Worm (Caenorhabditis elegans): ENCODE data around the gene Y43F8C.6.

The Y43F8C.6 gene

DNA sequence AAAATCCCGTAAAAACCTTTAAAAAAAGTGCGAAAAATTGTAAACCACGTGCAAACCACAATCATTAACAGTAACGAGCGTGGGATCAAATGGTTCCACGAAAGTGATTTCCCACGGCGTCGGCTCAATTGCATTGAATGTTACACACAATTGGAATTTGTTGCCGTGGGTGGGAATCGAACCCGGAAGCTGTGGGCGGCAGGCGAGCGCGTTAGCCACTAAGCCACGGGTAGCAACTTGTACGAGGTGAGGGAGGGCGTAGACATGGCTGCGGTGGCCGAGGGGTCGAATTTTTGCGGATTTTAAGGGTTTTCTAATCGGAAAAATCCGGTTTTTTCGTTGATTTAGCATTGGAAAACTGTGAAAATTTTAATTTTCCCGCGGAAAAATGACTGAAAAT is 2.3 kb upstream of the Y43F8C.6 start (continued):
- peak; percentile 94 for TF ChIP-seq snpc-3.4 (tag; optimal IDR thresholded peaks at IDR 0.05)
- 0 out of 2 replicates have a peak, but pooled peaks have one; percentile 9 for TF ChIP-seq Y53F4B.3 (GFP tag; IDR thresholded peaks at IDR 0.05)
- TF ChIP-seq hmg-20 (GFP tag; IDR thresholded peaks at IDR 0.05) = peak; percentile 89
- TF ChIP-seq ztf-25 (GFP tag; IDR thresholded peaks at IDR 0.05) = peak; percentile 89
- peak; percentile 89 for TF ChIP-seq nhr-27 (tag; optimal IDR thresholded peaks at IDR 0.05)
- TF ChIP-seq unc-130 (GFP tag; optimal IDR thresholded peaks at IDR 0.05) = peak; percentile 88
- peak; percentile 83 for TF ChIP-seq ztf-18 (tag; optimal IDR thresholded peaks at IDR 0.05)
- peak; percentile 86 for TF ChIP-seq mxl-1 (tag; optimal IDR thresholded peaks at IDR 0.05)
- peak; percentile 73 for TF ChIP-seq sea-2 (GFP tag; IDR thresholded peaks at IDR 0.05)
- TF ChIP-seq die-1 (tag; optimal IDR thresholded peaks at IDR 0.05) = peak; percentile 94
- 0 out of 2 replicates have a peak, but pooled peaks have one; percentile 34 for TF ChIP-seq madf-8 (GFP tag; conservative IDR thresholded peaks at IDR 0.05)
- peak; percentile 85 for TF ChIP-seq madf-6 (GFP tag; IDR thresholded peaks at IDR 0.05)
- peak; percentile 57; the same call in 1 of the 2 replicates for TF ChIP-seq ceh-100 (GFP tag; IDR thresholded peaks at IDR 0.05)
- peak; percentile 94 for TF ChIP-seq zfh-2 (GFP tag; conservative IDR thresholded peaks at IDR 0.05)
- TF ChIP-seq ama-1 (optimal IDR thresholded peaks at IDR 0.05) = no peak
- TF ChIP-seq ama-1 (GFP tag; optimal IDR thresholded peaks at IDR 0.05) = peak; percentile 79 to 89
- TF ChIP-seq aptf-2 (GFP tag; conservative IDR thresholded peaks at IDR 0.05) = peak; percentile 51; the same call in 1 of the 2 replicates
- TF ChIP-seq akir-1 (GFP tag; optimal IDR thresholded peaks at IDR 0.05) = no peak
- TF ChIP-seq lin-26 (GFP tag; IDR thresholded peaks at IDR 0.05) = peak; percentile 92
- peak; percentile 92 for TF ChIP-seq cebp-2 (GFP tag; IDR thresholded peaks at IDR 0.05)
- TF ChIP-seq xnd-1 (tag; optimal IDR thresholded peaks at IDR 0.05) = peak; percentile 24
- TF ChIP-seq tbx-9 (tag; optimal IDR thresholded peaks at IDR 0.05; ENCODE audit: borderline replicate concordance) = peak; percentile 65
- TF ChIP-seq Y67H2A.10 (GFP tag; conservative IDR thresholded peaks at IDR 0.05) = peak; percentile 53; the same call in 1 of the 2 replicates
- peak; percentile 70 for TF ChIP-seq somi-1 (GFP tag; optimal IDR thresholded peaks at IDR 0.05)
- peak; percentile 49 for TF ChIP-seq ztf-3 (GFP tag; optimal IDR thresholded peaks at IDR 0.05)
- TF ChIP-seq nfya-1 (tag; optimal IDR thresholded peaks at IDR 0.05; ENCODE audit: borderline replicate concordance, insufficient read depth) = no peak
- peak; percentile 77 for TF ChIP-seq K12H6.12 (tag; optimal IDR thresholded peaks at IDR 0.05)
- TF ChIP-seq Y79H2A.3 (GFP tag; conservative IDR thresholded peaks at IDR 0.05) = no peak
- TF ChIP-seq lsy-27 (tag; optimal IDR thresholded peaks at IDR 0.05; ENCODE audit: borderline replicate concordance, insufficient read depth) = peak; percentile 89
- TF ChIP-seq lsl-1 (GFP tag; optimal IDR thresholded peaks at IDR 0.05) = peak; percentile 77
- TF ChIP-seq sptf-2 (GFP tag; optimal IDR thresholded peaks at IDR 0.05) = no peak
- TF ChIP-seq ceh-79 (tag; optimal IDR thresholded peaks at IDR 0.05) = peak; percentile 93
- TF ChIP-seq bed-2 (GFP tag; IDR thresholded peaks at IDR 0.05) = 0 out of 2 replicates have a peak, but pooled peaks have one; percentile 63
- TF ChIP-seq egl-18 (GFP tag; IDR thresholded peaks at IDR 0.05) = 0 out of 2 replicates have a peak, but pooled peaks have one; percentile 58
- TF ChIP-seq lin-40 (tag; optimal IDR thresholded peaks at IDR 0.05) = peak; percentile 92
- TF ChIP-seq atf-7 (tag; optimal IDR thresholded peaks at IDR 0.05) = peak; percentile 80
- TF ChIP-seq ceh-40 (GFP tag; IDR thresholded peaks at IDR 0.05) = no peak
- peak; percentile 78 for TF ChIP-seq hsf-1 (GFP tag; IDR thresholded peaks at IDR 0.05)
- peak; percentile 80 for TF ChIP-seq snpc-4 (GFP tag; optimal IDR thresholded peaks at IDR 0.05)
- peak; percentile 34 to 93 (median 83) for TF ChIP-seq snpc-4 (tag; optimal IDR thresholded peaks at IDR 0.05)
- peak; percentile 95 for TF ChIP-seq pbrm-1 (GFP tag; IDR thresholded peaks at IDR 0.05)
- TF ChIP-seq attf-5 (GFP tag; optimal IDR thresholded peaks at IDR 0.05) = peak; percentile 76
- peak; percentile 91 to 93 for TF ChIP-seq rec-8 (tag; optimal IDR thresholded peaks at IDR 0.05)
- peak; percentile 92; the same call in 1 of the 2 replicates for TF ChIP-seq F37B4.10 (GFP tag; IDR thresholded peaks at IDR 0.05)
- 0 out of 2 replicates have a peak, but pooled peaks have one; percentile 38 for TF ChIP-seq F39B2.1 (GFP tag; IDR thresholded peaks at IDR 0.05)
- peak; percentile 53 for TF ChIP-seq nhr-80 (tag; optimal IDR thresholded peaks at IDR 0.05)
- TF ChIP-seq snpc-1.1 (tag; optimal IDR thresholded peaks at IDR 0.05; ENCODE audit: insufficient read depth) = peak; percentile 67

Measured in whole organism, young adult.